Worm (Caenorhabditis elegans): ENCODE data around the gene ztf-25.

DNA sequence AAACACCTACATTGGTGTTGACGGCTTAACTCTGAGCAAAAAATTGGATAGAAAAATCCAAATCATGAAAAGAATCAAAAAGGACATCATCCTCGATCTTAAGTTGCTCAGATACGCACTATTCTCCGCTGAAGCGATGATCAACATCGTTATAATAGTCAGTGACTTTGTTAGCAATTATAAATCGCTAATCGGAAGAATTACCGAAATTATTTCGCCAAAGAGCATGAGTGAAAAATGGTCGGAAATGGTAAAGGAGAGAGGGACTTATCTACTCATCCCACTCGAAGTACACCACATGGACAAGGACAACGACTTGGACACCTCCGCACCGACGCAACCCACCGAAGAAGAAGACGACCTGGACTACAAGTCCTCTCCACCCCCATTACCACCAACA, 21.6 kb upstream of the ztf-25 start:
- TF ChIP-seq pqm-1 (tag; optimal IDR thresholded peaks at IDR 0.05) = no peak
- no peak for TF ChIP-seq lin-13 (GFP tag; optimal IDR thresholded peaks at IDR 0.05)
- no peak for TF ChIP-seq hlh-4 (tag; optimal IDR thresholded peaks at IDR 0.05)
- no peak for TF ChIP-seq dpl-1 (GFP tag; optimal IDR thresholded peaks at IDR 0.05)
- no peak for TF ChIP-seq dsc-1 (tag; optimal IDR thresholded peaks at IDR 0.05)
- no peak for TF ChIP-seq ama-1 (optimal IDR thresholded peaks at IDR 0.05)
